Worm (Caenorhabditis elegans) whole organism, L1 larva: ENCODE data around the gene Y54G2A.36.

Source experiments
- C16A3.4 ChIP-seq: fragments of 150-350 bp; optimal IDR thresholded peaks from 2 replicates; lab custom pipeline; 2014; ENCODE audit warnings: missing biosample characterization, missing genetic modification characterization
- alr-1 ChIP-seq: fragments of 200-800 bp; sonication (Bioruptor generic); optimal IDR thresholded peaks from 2 replicates; lab custom pipeline; 2018; ENCODE audit warnings: borderline replicate concordance, mild to moderate bottlenecking, missing genetic modification characterization, missing compliant biosample characterization
- ama-1 ChIP-seq: fragments of 150-350 bp; optimal IDR thresholded peaks from 2 replicates; lab custom pipeline; 2014
- ceh-63 ChIP-seq: fragments of 200-800 bp; sonication (Bioruptor generic); optimal IDR thresholded peaks from 2 replicates; lab custom pipeline; 2018; ENCODE audit warnings: mild to moderate bottlenecking, missing genetic modification characterization, missing compliant biosample characterization
- ceh-8 ChIP-seq: fragments of 200-800 bp; sonication (Bioruptor generic); optimal IDR thresholded peaks from 2 replicates; lab custom pipeline; 2018; ENCODE audit warnings: mild to moderate bottlenecking, missing genetic modification characterization, moderate library complexity, missing compliant biosample characterization
- ceh-88 ChIP-seq: fragments of 200-800 bp; sonication (Bioruptor generic); IDR thresholded peaks from 2 replicates; pipeline ENCODE4 v1.3.6; 2022; ENCODE audit warnings: missing genetic modification characterization, missing compliant biosample characterization
- ceh-90 ChIP-seq: sonication (generic microtip); optimal IDR thresholded peaks from 2 replicates; lab custom pipeline; 2016; ENCODE audit warnings: missing genetic modification characterization, missing compliant biosample characterization
- dsc-1 ChIP-seq: sonication (generic microtip); optimal IDR thresholded peaks from 2 replicates; lab custom pipeline; 2016; ENCODE audit warnings: mild to moderate bottlenecking, missing genetic modification characterization, missing compliant biosample characterization
- efl-1 ChIP-seq, 4 experiments: fragments of 150-350 bp; optimal IDR thresholded peaks in 3 of 4; peaks in 1 of 4; 1 replicate in 1 of 4; 2 replicates in 3 of 4; lab custom pipeline; 2014; ENCODE audit warnings: missing biosample characterization in 2 of 4, missing genetic modification characterization in 2 of 4, missing genetic modification reagents in 2 of 4
- egl-13 ChIP-seq: sonication (generic microtip); optimal IDR thresholded peaks from 2 replicates; lab custom pipeline; 2016; ENCODE audit warnings: missing genotype, missing genetic modification reagents, missing genetic modification characterization, missing compliant biosample characterization
- egl-27 ChIP-seq, 2 experiments: fragments of 150-350 bp in 1 of 2; sonication (generic microtip); optimal IDR thresholded peaks; 3 replicates each; lab custom pipeline; 2017 to 2018; ENCODE audit warnings: missing biosample characterization in 2 of 2, missing genetic modification characterization in 2 of 2, missing genetic modification reagents in 2 of 2
- elt-2 ChIP-seq: sonication (generic microtip); optimal IDR thresholded peaks from 2 replicates; lab custom pipeline; 2016; ENCODE audit warnings: missing genetic modification characterization, mild to moderate bottlenecking, inconsistent platforms, missing compliant biosample characterization, missing genetic modification reagents
- fkh-4 ChIP-seq: sonication (generic microtip); optimal IDR thresholded peaks from 2 replicates; lab custom pipeline; 2016; ENCODE audit warnings: missing compliant biosample characterization, missing genetic modification characterization, borderline replicate concordance
- fkh-8 ChIP-seq: sonication (generic microtip); optimal IDR thresholded peaks from 2 replicates; lab custom pipeline; 2016; ENCODE audit warnings: mild to moderate bottlenecking, missing genetic modification characterization, missing compliant biosample characterization
- hpl-2 ChIP-seq: fragments of 150-350 bp; optimal IDR thresholded peaks from 2 replicates; lab custom pipeline; 2014; ENCODE audit warnings: missing biosample characterization, missing genetic modification reagents, missing genetic modification characterization
- isw-1 ChIP-seq: fragments of 200-800 bp; sonication (Bioruptor generic); IDR thresholded peaks from 2 replicates; pipeline ENCODE4 v1.3.6; 2022; ENCODE audit warnings: missing genetic modification characterization, missing compliant biosample characterization
- lin-14 ChIP-seq: fragments of 200-800 bp; sonication (Bioruptor generic); optimal IDR thresholded peaks from 2 replicates; lab custom pipeline; 2018; ENCODE audit warnings: mild to moderate bottlenecking, missing genetic modification characterization, moderate library complexity, missing compliant biosample characterization
- lin-15B ChIP-seq: fragments of 150-350 bp; sonication (generic microtip); optimal IDR thresholded peaks from 3 replicates; lab custom pipeline; 2014; ENCODE audit warnings: missing biosample characterization, missing genetic modification characterization
- lin-35 ChIP-seq, 2 experiments: fragments of 150-350 bp; optimal IDR thresholded peaks; 2 replicates each; lab custom pipeline; 2014; ENCODE audit warnings: missing biosample characterization in 2 of 2, missing genetic modification characterization in 2 of 2, missing genetic modification reagents in 2 of 2
- lin-39 ChIP-seq: fragments of 150-350 bp; optimal IDR thresholded peaks from 2 replicates; lab custom pipeline; 2014; ENCODE audit warnings: missing biosample characterization, missing genetic modification reagents, missing genetic modification characterization
- lir-3 ChIP-seq: sonication (generic microtip); optimal IDR thresholded peaks from 2 replicates; lab custom pipeline; 2016; ENCODE audit warnings: mild to moderate bottlenecking, missing genetic modification characterization, moderate library complexity, missing compliant biosample characterization; ENCODE audit not compliant: poor library complexity
- lsy-2 ChIP-seq, 2 experiments: fragments of 150-350 bp; optimal IDR thresholded peaks; 2 replicates each; lab custom pipeline; 2014; ENCODE audit warnings: missing biosample characterization in 2 of 2, missing genetic modification characterization in 2 of 2
- mab-9 ChIP-seq: fragments of 200-800 bp; sonication (Bioruptor generic); IDR thresholded peaks from 2 replicates; pipeline ENCODE4 v1.3.6; 2022; ENCODE audit warnings: missing genetic modification reagents, missing genetic modification characterization, missing compliant biosample characterization
- nhr-11 ChIP-seq: fragments of 150-350 bp; optimal IDR thresholded peaks from 2 replicates; lab custom pipeline; 2014; ENCODE audit warnings: missing biosample characterization, missing genetic modification characterization
- nhr-12 ChIP-seq: sonication (generic microtip); optimal IDR thresholded peaks from 2 replicates; lab custom pipeline; 2017; ENCODE audit warnings: missing biosample characterization, missing genetic modification characterization
- nhr-237 ChIP-seq: fragments of 150-350 bp; optimal IDR thresholded peaks from 2 replicates; lab custom pipeline; 2014; ENCODE audit warnings: missing biosample characterization, missing genetic modification characterization
- nhr-28 ChIP-seq: fragments of 150-350 bp; optimal IDR thresholded peaks from 2 replicates; lab custom pipeline; 2014; ENCODE audit warnings: missing biosample characterization, missing genetic modification characterization
- nhr-47 ChIP-seq: sonication (generic microtip); optimal IDR thresholded peaks from 2 replicates; lab custom pipeline; 2016; ENCODE audit warnings: mild to moderate bottlenecking, missing genetic modification characterization, moderate library complexity, missing compliant biosample characterization
- nhr-84 ChIP-seq: sonication (generic microtip); optimal IDR thresholded peaks from 2 replicates; lab custom pipeline; 2017; ENCODE audit warnings: missing biosample characterization, missing genetic modification characterization
- pqm-1 ChIP-seq: sonication (generic microtip); optimal IDR thresholded peaks from 3 replicates; lab custom pipeline; 2017; ENCODE audit warnings: missing biosample characterization, missing genetic modification characterization
- rnt-1 ChIP-seq: sonication (generic microtip); optimal IDR thresholded peaks from 2 replicates; lab custom pipeline; 2016; ENCODE audit warnings: mild to moderate bottlenecking, missing genetic modification characterization, moderate library complexity, missing compliant biosample characterization
- skn-1 ChIP-seq: fragments of 150-350 bp; optimal IDR thresholded peaks from 2 replicates; lab custom pipeline; 2014; ENCODE audit warnings: missing biosample characterization, missing genetic modification characterization
- sox-4 ChIP-seq: sonication (generic microtip); optimal IDR thresholded peaks from 2 replicates; lab custom pipeline; 2016; ENCODE audit warnings: missing genetic modification characterization, missing compliant biosample characterization
- sptf-1 ChIP-seq: fragments of 150-350 bp; optimal IDR thresholded peaks from 2 replicates; lab custom pipeline; 2014; ENCODE audit warnings: missing biosample characterization, missing genetic modification characterization
- tbx-2 ChIP-seq: sonication (generic microtip); optimal IDR thresholded peaks from 2 replicates; lab custom pipeline; 2016; ENCODE audit warnings: missing genetic modification characterization, missing compliant biosample characterization
- tlp-1 ChIP-seq: fragments of 150-350 bp; optimal IDR thresholded peaks from 2 replicates; lab custom pipeline; 2014; ENCODE audit warnings: missing biosample characterization, missing genetic modification characterization
- unc-130 ChIP-seq: fragments of 150-350 bp; optimal IDR thresholded peaks from 2 replicates; lab custom pipeline; 2017; ENCODE audit warnings: missing biosample characterization, missing genetic modification characterization, inconsistent platforms
- unc-30 ChIP-seq: sonication (generic microtip); optimal IDR thresholded peaks from 2 replicates; lab custom pipeline; 2017; ENCODE audit warnings: missing biosample characterization, missing genetic modification characterization
- unc-86 ChIP-seq: sonication (generic microtip); optimal IDR thresholded peaks from 2 replicates; lab custom pipeline; 2016; ENCODE audit warnings: missing genetic modification characterization, missing compliant biosample characterization
- vab-15 ChIP-seq: sonication (generic microtip); optimal IDR thresholded peaks from 2 replicates; lab custom pipeline; 2017; ENCODE audit warnings: missing genotype, mild to moderate bottlenecking, missing genetic modification characterization, missing compliant biosample characterization
- zip-4 ChIP-seq: fragments of 200-800 bp; sonication (Bioruptor generic); optimal IDR thresholded peaks from 2 replicates; lab custom pipeline; 2018; ENCODE audit warnings: mild to moderate bottlenecking, missing genetic modification characterization, moderate library complexity, missing compliant biosample characterization
- ztf-4 ChIP-seq: fragments of 150-350 bp; optimal IDR thresholded peaks from 2 replicates; lab custom pipeline; 2014; ENCODE audit warnings: missing biosample characterization, missing genetic modification characterization

Gene Y54G2A.36

DNA sequence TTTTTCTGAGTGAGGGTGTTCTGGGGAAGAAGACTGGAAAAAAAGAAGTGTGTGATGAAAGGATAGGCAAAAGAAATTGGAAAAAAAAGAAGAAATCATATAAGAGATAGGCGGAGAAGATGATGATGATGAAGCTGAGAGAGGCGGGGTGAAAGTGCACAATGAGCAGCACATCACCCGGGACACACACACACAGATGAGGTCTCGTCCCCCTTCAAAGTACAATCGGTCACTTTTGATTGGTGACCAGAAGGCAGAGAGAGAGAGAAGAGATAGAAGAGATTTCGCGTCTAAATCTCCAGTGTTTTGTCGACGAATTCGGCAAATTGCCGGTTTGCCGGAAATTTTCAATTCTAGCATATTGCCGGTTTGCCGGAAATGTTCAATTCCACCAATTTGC lies 12.2 kb upstream of the Y54G2A.36 start:
- TF ChIP-seq unc-130 (tag; lab: Kevin White, UChicago), result peak; percentile 5
- TF ChIP-seq rnt-1 (tag; lab: Kevin White, UChicago), result peak; percentile 54
- TF ChIP-seq efl-1 (optimal IDR thresholded peaks at IDR 0.05; lab: Kevin White, UChicago), result no peak
- no peak for TF ChIP-seq efl-1 (GFP tag; optimal IDR thresholded peaks at IDR 0.05 in 1 of 2; lab: Kevin White, UChicago)
- TF ChIP-seq dsc-1 (tag; lab: Kevin White, UChicago), result peak; percentile 38

DNA sequence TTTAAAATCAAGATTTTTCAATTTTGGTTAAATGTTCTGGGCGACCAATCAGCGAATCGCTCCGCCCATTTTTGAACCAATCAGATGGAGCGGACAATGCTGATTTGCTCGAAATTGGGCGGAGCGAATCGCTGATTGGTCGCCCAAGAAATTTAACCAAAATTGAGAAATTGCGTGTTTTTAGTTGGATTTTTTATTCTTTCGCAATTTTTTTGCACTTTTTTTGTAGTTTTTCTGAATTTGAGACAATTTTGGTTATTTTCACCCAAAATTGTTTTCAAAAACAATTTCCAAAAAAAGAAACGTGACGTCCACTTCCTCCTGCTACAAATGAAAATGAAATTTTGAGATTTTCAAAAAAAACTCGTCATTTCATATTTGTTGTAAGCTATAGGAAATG lies 10.8 kb upstream of the Y54G2A.36 start, which contains the start of gene dml-1:
Gene dml-1 (plus strand): TSS at position 301 of the 400 bp plus-strand sequence.
- TF ChIP-seq unc-30 (tag; lab: Kevin White, UChicago) (no peak), nhr-12 (no peak), lin-14 (GFP tag; lab: Kevin White, UChicago) (no peak), ceh-63 (no peak), egl-13 (tag; lab: Kevin White, UChicago) (no peak), lin-39 (tag; lab: Kevin White, UChicago) (no peak), ceh-88 (GFP tag; lab: Robert Waterston, UW) (no peak), ama-1 (lab: Kevin White, UChicago) (no peak), lin-35 (GFP tag; optimal IDR thresholded peaks at IDR 0.05; lab: Kevin White, UChicago) (no peak), zip-4 (GFP tag; lab: Kevin White, UChicago) (no peak), mab-9 (GFP tag; lab: Robert Waterston, UW) (no peak), rnt-1 (tag; lab: Kevin White, UChicago) (no peak), egl-27 (tag; optimal IDR thresholded peaks at IDR 0.05; lab: Kevin White, UChicago) (no peak), nhr-11 (tag; lab: Kevin White, UChicago) (no peak), lir-3 (tag; lab: Kevin White, UChicago) (no peak), lin-15B (tag; lab: Kevin White, UChicago) (no peak), tlp-1 (tag; lab: Kevin White, UChicago) (no peak)

DNA sequence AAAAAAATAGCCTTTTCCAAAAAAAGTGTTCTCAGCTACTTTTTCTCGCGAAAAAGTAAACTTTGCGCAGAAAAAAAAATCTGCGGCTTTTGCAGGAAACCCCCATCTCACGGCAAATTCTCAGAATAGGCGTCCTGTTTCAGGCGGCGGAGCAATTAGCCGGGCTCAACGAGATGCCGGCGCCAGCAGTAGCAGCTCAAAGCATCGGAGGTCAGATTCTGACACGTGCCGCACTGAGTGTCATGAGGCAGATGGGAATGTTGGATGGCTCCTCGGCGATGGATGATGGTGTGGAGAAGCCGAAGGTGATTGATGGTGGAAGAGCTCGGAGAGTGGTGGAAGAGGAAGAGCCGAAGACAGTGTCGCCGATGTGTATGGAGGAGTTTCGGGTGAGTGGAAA lies 10.2 kb upstream of the Y54G2A.36 start:
- TF ChIP-seq egl-13 (tag; lab: Kevin White, UChicago) (no peak), unc-86 (tag; lab: Kevin White, UChicago) (peak; percentile 10)
- TF ChIP-seq, all 84 proteins: peak for 1

DNA sequence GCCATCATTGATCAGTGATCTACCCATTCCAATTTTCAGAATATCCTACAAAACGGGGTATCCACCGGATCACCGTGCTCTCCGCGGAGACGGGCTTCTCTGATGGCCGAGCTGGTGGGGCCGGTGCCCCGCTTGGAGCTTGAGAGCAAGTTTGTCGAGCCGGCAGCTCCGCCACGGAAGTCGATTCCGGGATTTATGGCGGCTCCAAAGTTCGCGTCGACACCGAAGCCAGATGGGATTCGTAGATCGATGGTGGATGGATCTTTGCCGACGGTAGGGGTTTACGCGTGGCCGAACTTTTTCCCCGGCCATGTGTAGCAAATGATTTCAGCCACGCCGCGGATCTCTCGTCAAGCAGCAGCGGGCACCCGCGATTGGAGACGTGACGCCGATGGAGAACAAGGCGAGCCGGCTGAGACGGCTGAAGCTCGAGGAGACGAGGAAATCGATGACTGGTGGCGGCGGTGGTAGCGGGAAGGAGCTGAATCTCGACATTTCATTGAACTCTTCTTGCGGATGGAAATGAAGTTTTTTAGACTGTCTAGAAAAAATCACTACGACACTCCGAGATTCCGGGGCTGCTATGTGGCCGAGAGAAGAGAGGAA lies 8.9 kb upstream of the Y54G2A.36 start:
- TF ChIP-seq isw-1 (GFP tag; lab: Robert Waterston, UW), result no peak
- TF ChIP-seq efl-1 (optimal IDR thresholded peaks at IDR 0.05; lab: Kevin White, UChicago), result no peak
- peak in 1 of 2 experiments; percentile 43 for TF ChIP-seq efl-1 (GFP tag; optimal IDR thresholded peaks at IDR 0.05 in 1 of 2; lab: Kevin White, UChicago)

DNA sequence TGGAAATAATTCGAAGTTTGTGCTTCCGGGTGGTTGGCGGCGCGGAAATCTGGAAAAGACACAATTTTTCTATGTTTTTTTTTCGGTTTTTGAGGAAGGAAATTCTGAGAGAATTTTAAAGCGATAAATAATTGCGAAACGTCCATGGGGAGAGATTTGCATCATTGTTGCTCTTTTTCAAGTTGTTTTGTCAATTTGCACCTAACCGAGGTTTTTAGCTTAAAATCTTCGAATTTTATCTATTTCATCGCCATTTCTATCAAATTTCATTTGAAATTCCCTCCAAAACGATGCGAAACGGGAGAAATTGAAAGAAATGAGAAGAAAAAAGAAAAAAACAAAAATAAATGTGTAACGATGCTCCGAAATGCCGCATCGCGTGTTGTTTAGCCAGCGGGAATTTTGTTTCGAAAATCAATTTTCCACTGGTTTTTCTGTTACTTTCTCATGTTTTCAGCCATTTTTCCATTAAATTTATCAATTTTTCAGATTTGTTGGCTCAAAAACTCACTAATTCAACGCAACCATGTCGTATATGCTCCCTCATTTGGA lies 7.0 kb upstream of the Y54G2A.36 start, which contains the start of the genes nprt-1 and dib-1:
Gene nprt-1 (minus strand): TSS at position 51 of the 552 bp plus-strand sequence.
Gene dib-1 (plus strand): TSS at position 482 of the 552 bp plus-strand sequence.
- TF ChIP-seq nhr-28, result no peak
- peak; percentile 93 to 96 for TF ChIP-seq lin-35 (GFP tag; optimal IDR thresholded peaks at IDR 0.05; lab: Kevin White, UChicago)
- TF ChIP-seq vab-15, result no peak
- TF ChIP-seq nhr-237 (tag; lab: Kevin White, UChicago), result peak; percentile 27
- TF ChIP-seq efl-1 (optimal IDR thresholded peaks at IDR 0.05; lab: Kevin White, UChicago), result peak; percentile 65 to 94
- TF ChIP-seq efl-1 (GFP tag; optimal IDR thresholded peaks at IDR 0.05 in 1 of 2; lab: Kevin White, UChicago), result peak; percentile 92 to 99
- TF ChIP-seq fkh-8, result peak; percentile 6
- no peak for TF ChIP-seq ztf-4 (tag; lab: Kevin White, UChicago)
- TF ChIP-seq alr-1 (tag; lab: Kevin White, UChicago), result no peak
- TF ChIP-seq pqm-1 (tag; lab: Kevin White, UChicago), result no peak
- TF ChIP-seq ceh-8 (GFP tag; lab: Kevin White, UChicago), result no peak
- TF ChIP-seq unc-130 (tag; lab: Kevin White, UChicago), result peak; percentile 28
- TF ChIP-seq tbx-2 (tag; lab: Kevin White, UChicago), result peak; percentile 57
- peak; percentile 8 for TF ChIP-seq ceh-90 (tag; lab: Kevin White, UChicago)
- TF ChIP-seq sox-4 (tag; lab: Kevin White, UChicago), result no peak
- no peak for TF ChIP-seq elt-2 (tag; lab: Kevin White, UChicago)
- peak; percentile 68 for TF ChIP-seq nhr-47 (tag; lab: Kevin White, UChicago)
- no peak for TF ChIP-seq hpl-2 (GFP tag; lab: Kevin White, UChicago)
- no peak for TF ChIP-seq nhr-84
- no peak for TF ChIP-seq egl-27 (tag; optimal IDR thresholded peaks at IDR 0.05; lab: Kevin White, UChicago)
- no peak for TF ChIP-seq sptf-1 (tag; lab: Kevin White, UChicago)
- TF ChIP-seq C16A3.4 (tag; lab: Kevin White, UChicago), result peak; percentile 4
- TF ChIP-seq lsy-2 (tag; optimal IDR thresholded peaks at IDR 0.05; lab: Kevin White, UChicago), result peak; percentile 70 to 89
- TF ChIP-seq fkh-4 (tag; lab: Kevin White, UChicago), result no peak
- no peak for TF ChIP-seq ceh-63
- peak; percentile 71 for TF ChIP-seq skn-1
